Fruit fly (Drosophila melanogaster): ENCODE results near the gene jvl.
A peak's percentile ranks its signal among the peaks of the same experiment; 100 is the strongest.

The jvl gene

dm6 chr3R:14796294-14796693 lies 54.9 kb downstream of the jvl start, which contains the start of gene CG14855:
TSS of gene CG14855 (plus strand) at chr3R:14796305.
- TF ChIP-seq CG31627 (GFP tag; optimal IDR thresholded peaks at IDR 0.05), result no peak
- TF ChIP-seq CG34406 (GFP tag; optimal IDR thresholded peaks at IDR 0.05), result no peak
- TF ChIP-seq dac (GFP tag; optimal IDR thresholded peaks at IDR 0.05), result no peak
- no peak for TF ChIP-seq CG6792 (GFP tag; optimal IDR thresholded peaks at IDR 0.05)
- TF ChIP-seq pdm3 (GFP tag; optimal IDR thresholded peaks at IDR 0.05), result no peak
- TF ChIP-seq Gug (GFP tag; IDR thresholded peaks at IDR 0.05), result no peak
- no peak for TF ChIP-seq CG6854 (GFP tag; optimal IDR thresholded peaks at IDR 0.05)

DNA sequence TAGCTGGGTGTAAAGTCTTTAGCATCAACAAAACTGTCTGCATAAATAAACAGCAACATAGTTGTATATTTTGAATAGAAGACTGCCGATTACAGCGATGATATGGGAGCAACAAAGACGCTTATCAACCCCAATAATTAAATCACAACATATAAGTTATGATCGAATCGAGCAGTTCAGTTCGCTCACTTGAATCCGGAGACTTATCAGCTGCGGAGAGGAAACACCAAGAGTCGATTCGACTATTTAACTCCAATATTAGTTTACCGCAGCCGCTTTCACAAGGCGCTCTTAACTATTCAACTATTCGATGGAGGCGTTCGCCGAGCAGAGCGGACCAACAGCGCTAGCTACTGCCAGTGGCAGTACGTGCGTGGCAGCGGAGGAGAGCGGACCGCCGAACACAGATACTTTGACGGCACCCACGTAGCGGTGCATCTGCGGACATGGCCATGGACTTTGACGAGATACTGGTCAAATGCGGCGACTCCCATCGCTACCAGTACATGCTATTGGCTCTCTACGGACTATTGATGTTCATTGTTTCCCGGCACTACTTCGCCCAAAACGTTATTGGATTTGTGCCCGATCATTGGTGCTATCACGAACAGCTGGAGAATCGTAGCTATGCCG lies 57.4 kb downstream of the jvl start, which contains the start of gene CG14856:
CG14856 (plus strand) TSS at position 361 of the 633 bp plus-strand sequence.
- TF ChIP-seq eg (GFP tag; IDR thresholded peaks at IDR 0.05), result 0 out of 3 replicates have a peak, but pooled peaks have one; percentile 34
- TF ChIP-seq cyc (GFP tag; optimal IDR thresholded peaks at IDR 0.05), result no peak

DNA sequence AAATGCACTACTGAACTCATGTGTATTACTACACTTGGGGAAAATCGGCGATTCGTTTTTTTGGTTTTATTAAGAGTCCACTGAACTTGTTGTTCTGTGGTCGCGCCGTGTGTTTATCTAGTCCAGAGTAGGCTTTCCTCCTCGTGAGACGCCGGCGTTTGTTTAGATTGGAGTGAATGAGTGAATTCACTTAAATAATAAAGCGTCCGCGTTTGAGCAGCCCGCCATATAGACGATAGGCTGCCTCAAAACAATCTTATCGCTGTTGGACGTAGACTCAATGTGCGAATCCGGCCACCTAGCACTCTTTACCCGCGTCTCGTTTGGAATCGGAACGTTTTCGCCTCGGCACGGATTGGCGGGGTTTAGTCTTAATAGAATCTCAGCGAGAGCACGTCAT lies 60.0 kb downstream of the jvl start, which contains the start of gene CG14857:
CG14857 (plus strand) TSS at position 367 of the 400 bp plus-strand sequence.
- TF ChIP-seq vri (GFP tag; optimal IDR thresholded peaks at IDR 0.05) (peak; percentile 55), fkh (GFP tag; optimal IDR thresholded peaks at IDR 0.05) (peak; percentile 56), ss (GFP tag; optimal IDR thresholded peaks at IDR 0.05) (no peak)

DNA sequence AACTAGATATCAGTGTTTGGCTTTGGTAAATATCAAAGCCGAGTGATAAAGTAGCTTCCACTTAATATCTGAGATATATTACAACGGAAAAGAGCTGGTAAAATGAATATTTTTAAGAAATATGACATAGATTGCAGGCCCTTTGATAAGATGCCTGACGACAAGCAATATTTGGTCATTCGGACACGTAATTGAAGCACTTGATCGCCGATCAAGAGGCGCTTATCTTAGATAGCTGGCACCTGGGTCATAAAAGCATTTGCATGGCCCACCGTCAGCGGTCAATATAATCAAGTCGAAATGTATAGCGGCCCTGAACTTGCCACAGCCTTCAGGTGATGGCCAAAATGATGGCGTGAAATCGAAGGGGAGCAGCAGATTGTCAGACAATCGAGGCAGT lies 69.3 kb downstream of the jvl start:
- no peak for TF ChIP-seq CG3919 (GFP tag; optimal IDR thresholded peaks at IDR 0.05)
- peak; percentile 43 for TF ChIP-seq vri (GFP tag; optimal IDR thresholded peaks at IDR 0.05)

dm6 chr3R:14817721-14818215 lies 76.4 kb downstream of the jvl start:
- TF ChIP-seq lz (GFP tag; optimal IDR thresholded peaks at IDR 0.05) (no peak), CG34406 (GFP tag; optimal IDR thresholded peaks at IDR 0.05) (no peak), net (GFP tag; optimal IDR thresholded peaks at IDR 0.05) (peak; percentile 30), svp (GFP tag) (no peak), Hr39 (GFP tag; optimal IDR thresholded peaks at IDR 0.05) (no peak), CG8119 (GFP tag; IDR thresholded peaks at IDR 0.05) (no peak; the same call in 2 of the 3 replicates), vri (GFP tag; optimal IDR thresholded peaks at IDR 0.05) (peak; percentile 80), topi (GFP tag; optimal IDR thresholded peaks at IDR 0.05) (no peak), spab (GFP tag; optimal IDR thresholded peaks at IDR 0.05) (no peak), CG7368 (GFP tag; optimal IDR thresholded peaks at IDR 0.05) (no peak), esn (GFP tag; optimal IDR thresholded peaks at IDR 0.05) (peak; percentile 5), ss (GFP tag; optimal IDR thresholded peaks at IDR 0.05) (peak; percentile 8 to 36), Eip78C (GFP tag) (peak; percentile 76), CG10631 (GFP tag; optimal IDR thresholded peaks at IDR 0.05) (no peak), salr (GFP tag; optimal IDR thresholded peaks at IDR 0.05) (no peak), Hr4 (GFP tag; optimal IDR thresholded peaks at IDR 0.05) (no peak), CG8632 (GFP tag; optimal IDR thresholded peaks at IDR 0.05) (no peak), Lpt (GFP tag; optimal IDR thresholded peaks at IDR 0.05) (peak; percentile 36), CG4318 (GFP tag; optimal IDR thresholded peaks at IDR 0.05) (no peak), dsx (GFP tag; optimal IDR thresholded peaks at IDR 0.05; ENCODE audit: poor library complexity, severe bottlenecking) (peak; percentile 25), Eip93F (GFP tag; optimal IDR thresholded peaks at IDR 0.05) (peak; percentile 25), CG8319 (GFP tag; optimal IDR thresholded peaks at IDR 0.05) (no peak), CG9139 (GFP tag; optimal IDR thresholded peaks at IDR 0.05) (peak; percentile 20), fkh (GFP tag; optimal IDR thresholded peaks at IDR 0.05) (peak; percentile 51), Met (GFP tag; optimal IDR thresholded peaks at IDR 0.05) (no peak), achi (GFP tag; optimal IDR thresholded peaks at IDR 0.05) (no peak), CG15336 (GFP tag; IDR thresholded peaks at IDR 0.05) (peak; percentile 20; the same call in 1 of the 2 replicates), Hr38 (GFP tag; optimal IDR thresholded peaks at IDR 0.05) (no peak), Ets21C (GFP tag; optimal IDR thresholded peaks at IDR 0.05) (no peak), pdm3 (GFP tag; optimal IDR thresholded peaks at IDR 0.05) (no peak), Smox (GFP tag; optimal IDR thresholded peaks at IDR 0.05) (no peak), CG6792 (GFP tag; optimal IDR thresholded peaks at IDR 0.05) (no peak), Blimp-1 (GFP tag; optimal IDR thresholded peaks at IDR 0.05) (peak; percentile 66), CG11294 (GFP tag; IDR thresholded peaks at IDR 0.05) (no peak), Gug (GFP tag; IDR thresholded peaks at IDR 0.05) (no peak), Sox14 (GFP tag; optimal IDR thresholded peaks at IDR 0.05) (peak; percentile 20), dac (GFP tag; optimal IDR thresholded peaks at IDR 0.05) (no peak)

All from whole organism, prepupa.